Worm (Caenorhabditis elegans) whole organism, early embryonic: ENCODE data around the gene C49A9.3.

ENCODE experiments used
- B0310.2 ChIP-seq: sonication (generic microtip); optimal IDR thresholded peaks from 2 replicates; lab custom pipeline; 2016; ENCODE audit warnings: mild to moderate bottlenecking, missing genetic modification characterization, missing compliant biosample characterization
- F13C5.2 ChIP-seq: sonication (generic microtip); optimal IDR thresholded peaks from 2 replicates; lab custom pipeline; 2017; ENCODE audit warnings: mild to moderate bottlenecking, missing genetic modification characterization, inconsistent platforms, missing compliant biosample characterization
- aly-1 ChIP-seq: sonication (generic microtip); optimal IDR thresholded peaks from 2 replicates; lab custom pipeline; 2016; ENCODE audit warnings: missing genetic modification characterization, missing compliant biosample characterization
- ama-1 ChIP-seq: fragments of 150-350 bp; optimal IDR thresholded peaks from 2 replicates; lab custom pipeline; 2014
- ceh-13 ChIP-seq: fragments of 200-800 bp; sonication (Bioruptor generic); optimal IDR thresholded peaks from 2 replicates; lab custom pipeline; 2018; ENCODE audit warnings: mild to moderate bottlenecking, missing genetic modification characterization, missing compliant biosample characterization
- ceh-36 ChIP-seq: sonication (generic microtip); optimal IDR thresholded peaks from 2 replicates; lab custom pipeline; 2016; ENCODE audit warnings: missing genetic modification characterization, inconsistent platforms, missing compliant biosample characterization
- ets-7 ChIP-seq: sonication (generic microtip); optimal IDR thresholded peaks from 2 replicates; lab custom pipeline; 2016; ENCODE audit warnings: missing genotype, missing genetic modification characterization, missing compliant biosample characterization
- flt-1 ChIP-seq: fragments of 200-800 bp; sonication (Bioruptor generic); IDR thresholded peaks from 2 replicates; pipeline ENCODE4 v1.3.6; 2022; ENCODE audit warnings: missing genetic modification characterization, missing compliant biosample characterization
- hmbx-1 ChIP-seq: sonication (generic microtip); optimal IDR thresholded peaks from 2 replicates; lab custom pipeline; 2016; ENCODE audit warnings: mild to moderate bottlenecking, missing genetic modification characterization, missing compliant biosample characterization
- hmg-4 ChIP-seq: fragments of 200-800 bp; sonication (Bioruptor generic); optimal IDR thresholded peaks from 2 replicates; lab custom pipeline; 2018; ENCODE audit warnings: mild to moderate bottlenecking, missing genetic modification characterization, missing compliant biosample characterization
- hnd-1 ChIP-seq: sonication (generic microtip); optimal IDR thresholded peaks from 2 replicates; lab custom pipeline; 2016; ENCODE audit warnings: missing genetic modification characterization, missing compliant biosample characterization
- pes-1 ChIP-seq: fragments of 200-800 bp; sonication (Bioruptor generic); IDR thresholded peaks from 2 replicates; pipeline ENCODE4 v1.3.6; 2022; ENCODE audit warnings: missing genetic modification reagents, missing genetic modification characterization, missing compliant biosample characterization
- scrt-1 ChIP-seq: fragments of 200-800 bp; sonication (Bioruptor generic); IDR thresholded peaks from 2 replicates; pipeline ENCODE4 v1.3.6; 2022; ENCODE audit warnings: missing genetic modification characterization, missing compliant biosample characterization
- sea-1 ChIP-seq: fragments of 200-800 bp; sonication (Bioruptor generic); conservative IDR thresholded peaks from 2 replicates; pipeline ENCODE4 v1.3.6; 2022; ENCODE audit warnings: missing genetic modification characterization, missing compliant biosample characterization
- tbx-11 ChIP-seq: fragments of 200-800 bp; sonication (Bioruptor generic); IDR thresholded peaks from 2 replicates; pipeline ENCODE4 v1.3.6; 2022; ENCODE audit warnings: missing genetic modification characterization, missing compliant biosample characterization
- tbx-37 ChIP-seq: fragments of 200-800 bp; sonication (Bioruptor generic); conservative IDR thresholded peaks from 2 replicates; pipeline ENCODE4 v1.3.6; 2022; ENCODE audit warnings: missing genetic modification reagents, missing genetic modification characterization, missing compliant biosample characterization
- tra-4 ChIP-seq: sonication (generic microtip); optimal IDR thresholded peaks from 2 replicates; lab custom pipeline; 2017; ENCODE audit warnings: missing genetic modification characterization, missing compliant biosample characterization

C49A9.3 gene

DNA sequence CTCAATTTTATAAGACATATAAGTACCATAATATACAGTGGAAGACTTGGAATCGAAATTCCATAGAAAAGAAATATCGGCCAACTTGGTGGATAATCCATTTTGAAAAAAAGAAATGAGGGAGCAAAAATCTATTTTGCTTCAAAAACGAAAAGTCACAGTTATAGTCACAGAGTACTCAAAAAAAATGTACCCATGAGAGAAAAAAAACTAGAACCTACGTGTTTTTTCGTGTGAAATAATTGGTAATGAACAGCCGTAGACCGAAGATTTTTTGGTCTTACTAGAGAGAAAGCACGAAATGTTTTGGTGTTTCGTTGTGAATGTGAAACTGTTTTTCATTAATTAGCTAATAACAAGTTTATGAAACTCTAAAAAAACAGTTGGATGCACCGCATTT lies 47.5 kb downstream of the C49A9.3 start, which contains the start of gene srv-30:
srv-30 (minus strand) TSS at position 101 of the 400 bp plus-strand sequence.
- no peak for TF ChIP-seq aly-1 (tag; lab: Kevin White, UChicago)
- no peak for TF ChIP-seq flt-1 (GFP tag; lab: Robert Waterston, UW)
- TF ChIP-seq pes-1 (GFP tag; lab: Robert Waterston, UW), result no peak
- TF ChIP-seq tbx-37 (GFP tag; lab: Robert Waterston, UW), result no peak
- no peak for TF ChIP-seq tbx-11 (GFP tag; lab: Robert Waterston, UW)
- no peak for TF ChIP-seq hmg-4
- no peak for TF ChIP-seq B0310.2 (tag; lab: Kevin White, UChicago)
- no peak for TF ChIP-seq scrt-1

DNA sequence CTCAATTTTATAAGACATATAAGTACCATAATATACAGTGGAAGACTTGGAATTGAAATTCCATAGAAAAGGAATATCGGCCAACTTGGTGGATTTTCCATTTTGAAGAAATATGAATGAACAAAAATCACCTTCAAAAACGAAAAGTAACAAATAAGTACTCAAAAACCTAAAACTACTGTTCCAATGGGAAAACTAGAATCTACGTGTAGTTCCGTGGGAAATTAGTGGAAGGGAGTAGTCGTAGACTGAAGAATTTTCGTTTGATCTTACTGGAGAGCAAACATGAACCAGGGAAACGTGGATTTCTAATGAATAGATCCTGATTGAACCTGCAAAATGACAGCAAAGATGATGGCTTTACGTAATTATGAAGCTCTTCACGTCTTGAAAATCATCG lies 50.0 kb downstream of the C49A9.3 start, which contains the start of gene srv-31:
srv-31 (minus strand) TSS at position 101 of the 400 bp plus-strand sequence.
- TF ChIP-seq tbx-11 (GFP tag; lab: Robert Waterston, UW) (no peak), F13C5.2 (tag; lab: Kevin White, UChicago) (no peak), aly-1 (tag; lab: Kevin White, UChicago) (no peak), tra-4 (tag; lab: Kevin White, UChicago) (no peak), ama-1 (lab: Kevin White, UChicago) (no peak), hmg-4 (no peak), ets-7 (tag; lab: Kevin White, UChicago) (no peak), ceh-36 (tag; lab: Kevin White, UChicago) (no peak), hnd-1 (tag; lab: Kevin White, UChicago) (no peak), hmbx-1 (no peak), ceh-13 (GFP tag; lab: Kevin White, UChicago) (no peak), tbx-37 (GFP tag; lab: Robert Waterston, UW) (no peak), flt-1 (GFP tag; lab: Robert Waterston, UW) (no peak), B0310.2 (tag; lab: Kevin White, UChicago) (no peak), sea-1 (GFP tag; lab: Robert Waterston, UW) (no peak)
